Fruit fly (Drosophila melanogaster) whole organism, adult: ENCODE data around the gene mRpS18C.

Experiments used
- CG11617 ChIP-seq: fragments of 200-800 bp; sonication (Bioruptor generic); optimal IDR thresholded peaks from 2 replicates; lab custom pipeline; 2017; ENCODE audit warnings: mild to moderate bottlenecking, missing biosample characterization, missing genetic modification reagents, missing genetic modification characterization
- CG12768 ChIP-seq: fragments of 200-800 bp; sonication (Bioruptor generic); optimal IDR thresholded peaks from 2 replicates; lab custom pipeline; 2017; ENCODE audit warnings: missing biosample characterization, missing genetic modification characterization, mild to moderate bottlenecking, moderate library complexity, missing genetic modification reagents
- CG14711 ChIP-seq: fragments of 200-800 bp; sonication (Bioruptor generic); optimal IDR thresholded peaks from 2 replicates; lab custom pipeline; 2018; ENCODE audit warnings: missing biosample characterization, mild to moderate bottlenecking, missing genetic modification characterization, moderate library complexity
- CG1620 ChIP-seq: fragments of 200-800 bp; sonication (Bioruptor generic); optimal IDR thresholded peaks from 2 replicates; lab custom pipeline; 2016; ENCODE audit warnings: missing biosample characterization, missing genetic modification characterization
- CG33017 ChIP-seq: fragments of 200-800 bp; sonication (Bioruptor generic); optimal IDR thresholded peaks from 2 replicates; lab custom pipeline; 2018; ENCODE audit warnings: missing biosample characterization, mild to moderate bottlenecking, missing genetic modification characterization, moderate library complexity
- CG5204 ChIP-seq: fragments of 200-800 bp; sonication (Bioruptor generic); optimal IDR thresholded peaks from 2 replicates; lab custom pipeline; 2016; ENCODE audit warnings: missing biosample characterization, missing genetic modification characterization
- CG7045 ChIP-seq: fragments of 200-800 bp; sonication (Bioruptor generic); optimal IDR thresholded peaks from 2 replicates; lab custom pipeline; 2017; ENCODE audit warnings: missing biosample characterization, mild to moderate bottlenecking, missing genetic modification characterization
- CG7101 ChIP-seq: fragments of 200-800 bp; sonication (Bioruptor generic); optimal IDR thresholded peaks from 2 replicates; lab custom pipeline; 2018; ENCODE audit warnings: missing biosample characterization, mild to moderate bottlenecking, missing genetic modification characterization, moderate library complexity
- Clk ChIP-seq: fragments of 200-800 bp; sonication (Bioruptor generic); optimal IDR thresholded peaks from 2 replicates; lab custom pipeline; 2017; ENCODE audit warnings: missing biosample characterization, missing genetic modification characterization
- Crg-1 ChIP-seq: fragments of 200-800 bp; sonication (Bioruptor generic); optimal IDR thresholded peaks from 2 replicates; lab custom pipeline; 2016; ENCODE audit warnings: missing biosample characterization, missing genetic modification characterization
- Hr96 ChIP-seq: fragments of 200-800 bp; sonication (Bioruptor generic); optimal IDR thresholded peaks from 2 replicates; lab custom pipeline; 2016; ENCODE audit warnings: missing biosample characterization, missing genetic modification characterization
- Mnt ChIP-seq: fragments of 200-800 bp; sonication (Bioruptor generic); optimal IDR thresholded peaks from 2 replicates; lab custom pipeline; 2016; ENCODE audit warnings: missing biosample characterization, mild to moderate bottlenecking, missing genetic modification characterization
- bab1 ChIP-seq: fragments of 200-800 bp; sonication (Bioruptor generic); optimal IDR thresholded peaks from 3 replicates; lab custom pipeline; 2019; ENCODE audit warnings: missing biosample characterization, mild to moderate bottlenecking, missing genetic modification characterization, moderate library complexity
- cic ChIP-seq: fragments of 200-800 bp; sonication (Bioruptor generic); optimal IDR thresholded peaks from 2 replicates; lab custom pipeline; 2017; ENCODE audit warnings: missing biosample characterization, mild to moderate bottlenecking, missing genetic modification characterization, moderate library complexity
- cnc ChIP-seq, 2 experiments: fragments of >200 bp; optimal IDR thresholded peaks; 2 replicates each; lab custom pipeline; 2017
- kay ChIP-seq: fragments of 200-800 bp; sonication (Bioruptor generic); peaks from one replicate; lab custom pipeline; 2016; ENCODE audit warnings: missing biosample characterization, missing genetic modification characterization, borderline replicate concordance
- ovo ChIP-seq: fragments of 200-800 bp; sonication (Bioruptor generic); optimal IDR thresholded peaks from 2 replicates; lab custom pipeline; 2016; ENCODE audit warnings: missing biosample characterization, missing genetic modification characterization
- pad ChIP-seq: fragments of 200-800 bp; sonication (Bioruptor generic); optimal IDR thresholded peaks from 3 replicates; lab custom pipeline; 2017; ENCODE audit warnings: missing biosample characterization, missing genetic modification characterization, mild to moderate bottlenecking, moderate library complexity, missing genetic modification reagents
- tj ChIP-seq: fragments of 200-800 bp; sonication (Bioruptor generic); optimal IDR thresholded peaks from 3 replicates; lab custom pipeline; 2017; ENCODE audit warnings: missing biosample characterization, mild to moderate bottlenecking, missing genetic modification characterization, moderate library complexity
- toe ChIP-seq: fragments of 200-800 bp; sonication (Bioruptor generic); optimal IDR thresholded peaks from 2 replicates; lab custom pipeline; 2016; ENCODE audit warnings: missing biosample characterization, missing genetic modification characterization

Gene mRpS18C

dm6 chr3R:30427805-30428359 lies 4.1 kb downstream of the mRpS18C start, which contains the start of gene CG2218:
Gene CG2218, minus strand, starts transcription at chr3R:30428276.
- no peak for TF ChIP-seq kay (GFP tag; lab: Kevin White, UChicago)
- peak; percentile 83 for TF ChIP-seq CG12768 (GFP tag; lab: Kevin White, UChicago)
- TF ChIP-seq CG1620 (GFP tag; lab: Kevin White, UChicago) = peak; percentile 1
- peak; percentile 13 for TF ChIP-seq CG33017 (tag; lab: Kevin White, UChicago)
- TF ChIP-seq tj = peak; percentile 15
- TF ChIP-seq CG7045 = peak; percentile 23
- TF ChIP-seq CG14711 (tag; lab: Kevin White, UChicago) = no peak
- TF ChIP-seq Clk (GFP tag; lab: Kevin White, UChicago) = no peak
- TF ChIP-seq Mnt (GFP tag; lab: Kevin White, UChicago) = peak; percentile 39
- TF ChIP-seq toe (GFP tag; lab: Kevin White, UChicago) = peak; percentile 80
- peak; percentile 47 for TF ChIP-seq Hr96 (GFP tag; lab: Kevin White, UChicago)
- no peak for TF ChIP-seq ovo (GFP tag; lab: Kevin White, UChicago)
- peak; percentile 46 for TF ChIP-seq cic (GFP tag; lab: Kevin White, UChicago)
- TF ChIP-seq CG11617 (GFP tag; lab: Kevin White, UChicago) = peak; percentile 36
- peak; percentile 55 for TF ChIP-seq CG5204
- no peak for TF ChIP-seq Crg-1 (GFP tag; lab: Kevin White, UChicago)
- TF ChIP-seq CG7101 (tag; lab: Kevin White, UChicago) = no peak
- TF ChIP-seq bab1 (GFP tag; lab: Kevin White, UChicago) = peak; percentile 67
- no peak for TF ChIP-seq cnc (optimal IDR thresholded peaks at IDR 0.05; lab: Kevin White, UChicago)
- no peak for TF ChIP-seq pad (GFP tag; lab: Kevin White, UChicago)

dm6 chr3R:30428459-30428858 lies 4.7 kb downstream of the mRpS18C start, which contains the start of gene CG15533:
Gene CG15533, plus strand, starts transcription at chr3R:30428820.
- no peak for TF ChIP-seq Mnt (GFP tag; lab: Kevin White, UChicago)
- no peak for TF ChIP-seq CG7101 (tag; lab: Kevin White, UChicago)
- TF ChIP-seq Hr96 (GFP tag; lab: Kevin White, UChicago) = no peak
- no peak for TF ChIP-seq CG12768 (GFP tag; lab: Kevin White, UChicago)
- TF ChIP-seq CG1620 (GFP tag; lab: Kevin White, UChicago) = no peak
- TF ChIP-seq kay (GFP tag; lab: Kevin White, UChicago) = no peak
- TF ChIP-seq CG14711 (tag; lab: Kevin White, UChicago) = no peak
- no peak for TF ChIP-seq pad (GFP tag; lab: Kevin White, UChicago)
- no peak for TF ChIP-seq tj
- no peak for TF ChIP-seq cic (GFP tag; lab: Kevin White, UChicago)
- no peak for TF ChIP-seq Crg-1 (GFP tag; lab: Kevin White, UChicago)
- TF ChIP-seq bab1 (GFP tag; lab: Kevin White, UChicago) = no peak
- TF ChIP-seq CG5204 = no peak
- no peak for TF ChIP-seq CG11617 (GFP tag; lab: Kevin White, UChicago)
- no peak for TF ChIP-seq ovo (GFP tag; lab: Kevin White, UChicago)
- no peak for TF ChIP-seq CG7045
- TF ChIP-seq Clk (GFP tag; lab: Kevin White, UChicago) = no peak
- TF ChIP-seq CG33017 (tag; lab: Kevin White, UChicago) = no peak
- TF ChIP-seq cnc (optimal IDR thresholded peaks at IDR 0.05; lab: Kevin White, UChicago) = no peak
- no peak for TF ChIP-seq toe (GFP tag; lab: Kevin White, UChicago)

dm6 chr3R:30431258-30432114 lies 7.7 kb downstream of the mRpS18C start, which contains the start of gene CG15534:
Gene CG15534, plus strand, starts transcription at chr3R:30432064.
- TF ChIP-seq CG33017 (tag; lab: Kevin White, UChicago) (no peak), tj (no peak), Crg-1 (GFP tag; lab: Kevin White, UChicago) (no peak), CG12768 (GFP tag; lab: Kevin White, UChicago) (no peak), bab1 (GFP tag; lab: Kevin White, UChicago) (no peak), CG14711 (tag; lab: Kevin White, UChicago) (no peak), Clk (GFP tag; lab: Kevin White, UChicago) (no peak), kay (GFP tag; lab: Kevin White, UChicago) (no peak), Hr96 (GFP tag; lab: Kevin White, UChicago) (no peak), pad (GFP tag; lab: Kevin White, UChicago) (no peak), CG5204 (no peak), cic (GFP tag; lab: Kevin White, UChicago) (no peak), Mnt (GFP tag; lab: Kevin White, UChicago) (no peak)

- TF ChIP-seq cnc (optimal IDR thresholded peaks at IDR 0.05; lab: Kevin White, UChicago) = no peak
- peak; percentile 86 for TF ChIP-seq kay (GFP tag; lab: Kevin White, UChicago)
Observed at dm6 chr3R:30443549-30444133, 19.9 kb downstream of the mRpS18C start, which contains the start of gene CG15537. Gene CG15537, minus strand, starts transcription at chr3R:30443599.

- TF ChIP-seq CG14711 (tag; lab: Kevin White, UChicago) = no peak
- no peak for TF ChIP-seq cic (GFP tag; lab: Kevin White, UChicago)
- TF ChIP-seq Crg-1 (GFP tag; lab: Kevin White, UChicago) = no peak
- TF ChIP-seq Mnt (GFP tag; lab: Kevin White, UChicago) = no peak
- no peak for TF ChIP-seq Hr96 (GFP tag; lab: Kevin White, UChicago)
- TF ChIP-seq CG7101 (tag; lab: Kevin White, UChicago) = no peak
- no peak for TF ChIP-seq tj
- TF ChIP-seq kay (GFP tag; lab: Kevin White, UChicago) = no peak
Observed at dm6 chr3R:30444946-30445345, 21.2 kb downstream of the mRpS18C start, which contains the start of gene Osi23. Gene Osi23, minus strand, starts transcription at chr3R:30445046.
